Worm (Caenorhabditis elegans): Measurements from ENCODE around the gene K08D8.10.

ce11 chrIV:12909871-12910270, 9.5 kb downstream of the K08D8.10 start, which contains the start of gene K08D8.4:
- TF ChIP-seq snpc-4 (tag; optimal IDR thresholded peaks at IDR 0.05) (no peak), tbx-8 (GFP tag; optimal IDR thresholded peaks at IDR 0.05) (no peak), mep-1 (tag; optimal IDR thresholded peaks at IDR 0.05) (no peak), lsy-2 (tag; optimal IDR thresholded peaks at IDR 0.05) (no peak), nhr-76 (tag; optimal IDR thresholded peaks at IDR 0.05) (no peak), nhr-237 (tag; optimal IDR thresholded peaks at IDR 0.05) (no peak), nhr-28 (tag; optimal IDR thresholded peaks at IDR 0.05) (no peak), lin-13 (tag; optimal IDR thresholded peaks at IDR 0.05) (no peak)
